Worm (Caenorhabditis elegans): ENCODE measurements around the gene str-162.

DNA sequence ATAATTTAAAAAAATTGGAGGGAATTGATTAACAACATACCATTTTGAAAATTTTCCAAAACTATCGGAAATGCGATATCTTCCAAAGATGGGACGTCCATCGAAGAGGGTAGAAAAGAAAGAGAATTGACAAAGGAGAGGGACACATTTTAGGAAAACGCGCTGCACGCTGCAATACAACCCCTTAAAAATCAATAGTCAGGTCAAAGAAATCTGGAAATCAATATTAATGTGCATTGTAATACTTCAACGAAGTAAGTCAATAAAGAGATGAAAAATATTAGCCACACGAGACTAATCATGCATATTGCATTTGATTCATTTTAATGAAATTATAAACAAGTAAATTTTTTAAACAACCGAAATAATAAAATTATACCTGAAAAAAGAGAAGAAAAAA lies 22.8 kb upstream of the str-162 start, which contains the start of gene Y9C9A.13:
- no peak for TF ChIP-seq ceh-9 (tag; optimal IDR thresholded peaks at IDR 0.05)
- TF ChIP-seq R02D3.7 (tag; optimal IDR thresholded peaks at IDR 0.05), result no peak
- no peak for TF ChIP-seq fkh-10 (GFP tag; optimal IDR thresholded peaks at IDR 0.05)
- no peak for TF ChIP-seq egl-27 (tag; optimal IDR thresholded peaks at IDR 0.05)
- TF ChIP-seq unc-62 (GFP tag; optimal IDR thresholded peaks at IDR 0.05), result no peak
- TF ChIP-seq zag-1 (tag; optimal IDR thresholded peaks at IDR 0.05), result no peak
- no peak for TF ChIP-seq pqm-1 (tag; optimal IDR thresholded peaks at IDR 0.05)
- TF ChIP-seq lin-15B (tag; optimal IDR thresholded peaks at IDR 0.05), result no peak
- TF ChIP-seq unc-39 (tag; optimal IDR thresholded peaks at IDR 0.05), result no peak
- TF ChIP-seq pha-4 (tag; optimal IDR thresholded peaks at IDR 0.05), result no peak
- TF ChIP-seq ama-1 (optimal IDR thresholded peaks at IDR 0.05), result no peak
